Fruit fly (Drosophila melanogaster): ENCODE data around the gene ppk18.

The ppk18 gene

DNA sequence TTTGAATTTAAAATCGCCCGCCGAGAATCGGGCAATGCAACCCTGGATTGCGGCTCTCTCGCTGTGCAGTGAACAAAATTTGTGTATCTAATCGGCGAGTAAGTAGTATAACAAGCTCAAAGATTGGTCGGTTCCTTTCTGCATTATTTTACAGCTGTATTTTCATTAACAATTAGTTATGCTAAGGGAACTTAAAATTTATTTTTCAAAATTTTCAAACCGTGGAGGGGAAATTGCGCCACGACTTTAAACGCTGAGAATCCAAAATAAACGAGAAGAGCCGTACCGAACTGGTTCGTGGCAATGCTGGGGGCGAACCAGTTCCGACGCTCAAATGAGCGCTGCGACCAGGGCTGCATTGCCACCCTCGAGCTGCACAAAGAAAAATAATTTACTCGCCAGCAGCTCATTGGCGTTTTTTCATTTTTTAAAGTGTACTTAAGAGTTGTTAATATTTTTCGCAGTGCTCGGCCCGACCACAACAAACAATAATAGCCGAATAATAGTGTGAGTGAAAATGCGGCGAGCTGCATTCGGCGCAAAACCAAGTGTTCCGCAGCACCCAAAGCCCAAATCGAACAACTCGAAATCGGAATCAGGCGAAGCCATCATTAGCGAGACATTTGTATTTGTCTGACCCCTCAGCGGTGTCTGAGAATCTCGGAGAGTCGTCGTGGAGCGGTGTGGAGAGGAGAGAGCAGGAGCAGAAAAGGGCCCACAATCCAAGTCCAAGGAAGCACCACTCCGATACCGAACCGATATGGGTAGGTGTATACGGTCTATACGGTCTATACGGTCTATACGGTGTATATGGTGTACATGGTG, 12.6 kb downstream of the ppk18 start, which contains the start of gene zf30C (continued):
- peak; percentile 80 for TF ChIP-seq caup (GFP tag; optimal IDR thresholded peaks at IDR 0.05; ENCODE audit: severe bottlenecking)
- TF ChIP-seq Lhr (GFP tag; optimal IDR thresholded peaks at IDR 0.05): peak; percentile 69
- TF ChIP-seq chif (GFP tag; optimal IDR thresholded peaks at IDR 0.05): peak; percentile 80 to 89
- peak; percentile 46 for TF ChIP-seq CG8281 (tag; optimal IDR thresholded peaks at IDR 0.05)
- TF ChIP-seq Ets65A (GFP tag): peak; percentile 98
- TF ChIP-seq sens-2 (GFP tag; IDR thresholded peaks at IDR 0.05): 0 out of 2 replicates have a peak, but pooled peaks have one; percentile 40
- TF ChIP-seq CG8924 (tag; optimal IDR thresholded peaks at IDR 0.05): peak; percentile 70
- peak; percentile 26 for TF ChIP-seq CG6854 (GFP tag; optimal IDR thresholded peaks at IDR 0.05)
- TF ChIP-seq CG12299 (tag; optimal IDR thresholded peaks at IDR 0.05): peak; percentile 72
- peak; percentile 84 for TF ChIP-seq CG14441 (GFP tag; IDR thresholded peaks at IDR 0.05)
- peak; percentile 89 for TF ChIP-seq fu2 (GFP tag; optimal IDR thresholded peaks at IDR 0.05)
- peak; percentile 62 for TF ChIP-seq CG14710 (tag; optimal IDR thresholded peaks at IDR 0.05)
- TF ChIP-seq CG32772 (GFP tag; IDR thresholded peaks at IDR 0.05): peak; percentile 81
- 0 out of 2 replicates have a peak, but pooled peaks have one; percentile 30 for TF ChIP-seq nerfin-2 (GFP tag; IDR thresholded peaks at IDR 0.05; ENCODE audit: partially characterized antibody)
- peak; percentile 88 for TF ChIP-seq sob (GFP tag; IDR thresholded peaks at IDR 0.05)
- TF ChIP-seq tap (tag; optimal IDR thresholded peaks at IDR 0.05): no peak
- TF ChIP-seq MTF-1 (GFP tag; optimal IDR thresholded peaks at IDR 0.05; ENCODE audit: borderline replicate concordance): peak; percentile 72
- no peak for TF ChIP-seq Kr (GFP tag; optimal IDR thresholded peaks at IDR 0.05)
- TF ChIP-seq row (GFP tag; IDR thresholded peaks at IDR 0.05): peak; percentile 91
- TF ChIP-seq B-H2 (GFP tag; optimal IDR thresholded peaks at IDR 0.05): peak; percentile 79
- TF ChIP-seq Usf (GFP tag; optimal IDR thresholded peaks at IDR 0.05): peak; percentile 61
- TF ChIP-seq TFAM (GFP tag; optimal IDR thresholded peaks at IDR 0.05): no peak
- TF ChIP-seq CG15269 (tag; optimal IDR thresholded peaks at IDR 0.05): peak; percentile 77
- peak; percentile 83 for TF ChIP-seq Adf1 (GFP tag; IDR thresholded peaks at IDR 0.05)
- TF ChIP-seq scrt (GFP tag; optimal IDR thresholded peaks at IDR 0.05): peak; percentile 58
- TF ChIP-seq lab (GFP tag; optimal IDR thresholded peaks at IDR 0.05): peak; percentile 85
- TF ChIP-seq Nf-YC (tag; optimal IDR thresholded peaks at IDR 0.05): peak; percentile 69
- TF ChIP-seq tio (GFP tag; optimal IDR thresholded peaks at IDR 0.05): no peak
- TF ChIP-seq CG18764 (GFP tag; optimal IDR thresholded peaks at IDR 0.05): peak; percentile 78
- TF ChIP-seq Hr3 (GFP tag; optimal IDR thresholded peaks at IDR 0.05): peak; percentile 85
- 0 out of 2 replicates have a peak, but pooled peaks have one; percentile 20 for TF ChIP-seq hbn (GFP tag; IDR thresholded peaks at IDR 0.05; ENCODE audit: partially characterized antibody)
- TF ChIP-seq CG5953 (GFP tag; IDR thresholded peaks at IDR 0.05): peak; percentile 35; the same call in 1 of the 2 replicates
- TF ChIP-seq CHES-1-like (GFP tag; optimal IDR thresholded peaks at IDR 0.05): peak; percentile 93
- TF ChIP-seq CG12071 (GFP tag; optimal IDR thresholded peaks at IDR 0.05): peak; percentile 61
- peak; percentile 58; the same call in 1 of the 2 replicates for TF ChIP-seq inv (GFP tag; IDR thresholded peaks at IDR 0.05; ENCODE audit: partially characterized antibody)
- TF ChIP-seq Neu2 (GFP tag; optimal IDR thresholded peaks at IDR 0.05; ENCODE audit: borderline replicate concordance): peak; percentile 74
- peak; percentile 59 for TF ChIP-seq CG10462 (GFP tag; optimal IDR thresholded peaks at IDR 0.05)
- TF ChIP-seq CG2116 (GFP tag; optimal IDR thresholded peaks at IDR 0.05): peak; percentile 99
- peak; percentile 20 for TF ChIP-seq pfk (GFP tag; optimal IDR thresholded peaks at IDR 0.05)
- no peak for TF ChIP-seq GATAe (GFP tag; conservative IDR thresholded peaks at IDR 0.05)
- peak; percentile 100 for TF ChIP-seq zf30C (GFP tag; optimal IDR thresholded peaks at IDR 0.05)
- peak in 1 of 2 experiments; percentile 16 for TF ChIP-seq Hr78 (GFP tag; optimal IDR thresholded peaks at IDR 0.05)
- peak; percentile 86 for TF ChIP-seq CG11247 (GFP tag; IDR thresholded peaks at IDR 0.05)
- no peak for TF ChIP-seq zen2 (GFP tag; IDR thresholded peaks at IDR 0.05; ENCODE audit: partially characterized antibody)
- peak; percentile 90 for TF ChIP-seq tx (GFP tag; optimal IDR thresholded peaks at IDR 0.05)
- peak; percentile 8 for TF ChIP-seq nom (GFP tag; optimal IDR thresholded peaks at IDR 0.05)
- 0 out of 2 replicates have a peak, but pooled peaks have one; percentile 53 for TF ChIP-seq Doc2 (GFP tag; IDR thresholded peaks at IDR 0.05)
